Fruit fly (Drosophila melanogaster) whole organism, prepupa: ENCODE measurements around the gene tefu.

Experiments
- Blimp-1 ChIP-seq: fragments of 200-800 bp; sonication (Bioruptor generic); optimal IDR thresholded peaks from 3 replicates; lab custom pipeline; 2017; ENCODE audit warnings: missing biosample characterization, missing genetic modification characterization, mild to moderate bottlenecking, moderate library complexity, missing genetic modification reagents
- CG10631 ChIP-seq: fragments of 200-800 bp; sonication (Bioruptor generic); optimal IDR thresholded peaks from 2 replicates; lab custom pipeline; 2016; ENCODE audit warnings: missing biosample characterization, missing genetic modification characterization
- CG11294 ChIP-seq: fragments of 200-800 bp; sonication (Bioruptor generic); IDR thresholded peaks from 2 replicates; pipeline ENCODE4 v1.3.6; 2022; ENCODE audit warnings: missing biosample characterization, missing genetic modification characterization
- CG11902 ChIP-seq: fragments of 200-800 bp; sonication (Bioruptor generic); optimal IDR thresholded peaks from 3 replicates; lab custom pipeline; 2016; ENCODE audit warnings: missing biosample characterization, missing genetic modification characterization
- CG1621 ChIP-seq: fragments of 200-800 bp; sonication (Bioruptor generic); optimal IDR thresholded peaks from 3 replicates; lab custom pipeline; 2018; ENCODE audit warnings: missing biosample characterization, mild to moderate bottlenecking, missing genetic modification characterization
- CG16779 ChIP-seq: fragments of 200-800 bp; sonication (Bioruptor generic); optimal IDR thresholded peaks from 3 replicates; lab custom pipeline; 2017; ENCODE audit warnings: missing biosample characterization, mild to moderate bottlenecking, missing genetic modification characterization
- CG3032 ChIP-seq: fragments of 200-800 bp; optimal IDR thresholded peaks from 2 replicates; lab custom pipeline; 2019; ENCODE audit warnings: missing biosample characterization, mild to moderate bottlenecking, missing genetic modification characterization, moderate library complexity
- CG31627 ChIP-seq: fragments of 200-800 bp; sonication (Bioruptor generic); optimal IDR thresholded peaks from 3 replicates; lab custom pipeline; 2016; ENCODE audit warnings: missing biosample characterization, missing genetic modification characterization
- CG32006 ChIP-seq: fragments of 200-800 bp; sonication (Bioruptor generic); optimal IDR thresholded peaks from 3 replicates; lab custom pipeline; 2017; ENCODE audit warnings: missing biosample characterization, mild to moderate bottlenecking, missing genetic modification characterization
- CG6163 ChIP-seq: fragments of 200-800 bp; sonication (Bioruptor generic); IDR thresholded peaks from 3 replicates; pipeline ENCODE4 v1.3.6; 2022; ENCODE audit warnings: missing biosample characterization, missing genetic modification characterization
- CG6276 ChIP-seq: fragments of 200-800 bp; sonication (Bioruptor generic); optimal IDR thresholded peaks from 2 replicates; lab custom pipeline; 2017; ENCODE audit warnings: missing biosample characterization, mild to moderate bottlenecking, missing genetic modification characterization
- CG6808 ChIP-seq: fragments of 200-800 bp; sonication (Bioruptor generic); optimal IDR thresholded peaks from 3 replicates; lab custom pipeline; 2017; ENCODE audit warnings: missing biosample characterization, missing genetic modification characterization, mild to moderate bottlenecking, moderate library complexity, missing genetic modification reagents
- CG6854 ChIP-seq: fragments of 200-800 bp; sonication (Bioruptor generic); optimal IDR thresholded peaks from 2 replicates; lab custom pipeline; 2017; ENCODE audit warnings: missing biosample characterization, mild to moderate bottlenecking, missing genetic modification characterization
- CG8119 ChIP-seq: fragments of 200-800 bp; sonication (Bioruptor generic); IDR thresholded peaks from 3 replicates; pipeline ENCODE4 v1.3.6; 2022; ENCODE audit warnings: missing biosample characterization, missing genetic modification characterization
- CG8632 ChIP-seq: fragments of 200-800 bp; sonication (Bioruptor generic); optimal IDR thresholded peaks from 3 replicates; lab custom pipeline; 2016; ENCODE audit warnings: missing biosample characterization, missing genetic modification characterization
- CG9139 ChIP-seq: fragments of 200-800 bp; sonication (Bioruptor generic); optimal IDR thresholded peaks from 3 replicates; lab custom pipeline; 2017; ENCODE audit warnings: missing biosample characterization, mild to moderate bottlenecking, missing genetic modification characterization
- Eip75B ChIP-seq: fragments of 200-800 bp; sonication (Bioruptor generic); optimal IDR thresholded peaks from 3 replicates; lab custom pipeline; 2016; ENCODE audit warnings: missing biosample characterization, missing genetic modification characterization
- Eip78C ChIP-seq: fragments of 200-800 bp; sonication (Bioruptor generic); peaks from one replicate; lab custom pipeline; 2016; ENCODE audit warnings: missing biosample characterization, missing genetic modification characterization
- Eip93F ChIP-seq: fragments of 200-800 bp; sonication (Bioruptor generic); optimal IDR thresholded peaks from 2 replicates; lab custom pipeline; 2016; ENCODE audit warnings: missing biosample characterization, mild to moderate bottlenecking, missing genetic modification characterization
- Gug ChIP-seq: fragments of 200-800 bp; sonication (Bioruptor generic); IDR thresholded peaks from 2 replicates; pipeline ENCODE4 v1.3.6; 2022; ENCODE audit warnings: missing biosample characterization, missing genetic modification characterization
- Hr4 ChIP-seq: fragments of 200-800 bp; sonication (Bioruptor generic); optimal IDR thresholded peaks from 3 replicates; lab custom pipeline; 2016; ENCODE audit warnings: missing biosample characterization, missing genetic modification characterization
- Lpt ChIP-seq: fragments of 200-800 bp; sonication (Bioruptor generic); optimal IDR thresholded peaks from 3 replicates; lab custom pipeline; 2016; ENCODE audit warnings: missing biosample characterization, missing genetic modification characterization
- OdsH ChIP-seq: fragments of 200-800 bp; sonication (Bioruptor generic); optimal IDR thresholded peaks from 3 replicates; lab custom pipeline; 2016; ENCODE audit warnings: missing biosample characterization, missing genetic modification characterization
- Sox102F ChIP-seq: fragments of 200-800 bp; sonication (Bioruptor generic); optimal IDR thresholded peaks from 2 replicates; lab custom pipeline; 2016; ENCODE audit warnings: missing biosample characterization, mild to moderate bottlenecking, missing genetic modification characterization
- Sox14 ChIP-seq: fragments of 200-800 bp; sonication (Bioruptor generic); optimal IDR thresholded peaks from 3 replicates; lab custom pipeline; 2016; ENCODE audit warnings: missing biosample characterization, missing genetic modification characterization
- Sox15 ChIP-seq: fragments of 200-800 bp; sonication (Bioruptor generic); optimal IDR thresholded peaks from 3 replicates; lab custom pipeline; 2016; ENCODE audit warnings: missing biosample characterization, missing genetic modification characterization
- acj6 ChIP-seq: fragments of 200-800 bp; sonication (Bioruptor generic); optimal IDR thresholded peaks from 3 replicates; lab custom pipeline; 2016; ENCODE audit warnings: missing biosample characterization, missing genetic modification characterization
- cyc ChIP-seq: fragments of 200-800 bp; sonication (Bioruptor generic); optimal IDR thresholded peaks from 3 replicates; lab custom pipeline; 2016; ENCODE audit warnings: missing biosample characterization, missing genetic modification characterization
- dac ChIP-seq: fragments of 200-800 bp; sonication (Bioruptor generic); optimal IDR thresholded peaks from 2 replicates; lab custom pipeline; 2017; ENCODE audit warnings: missing biosample characterization, mild to moderate bottlenecking, missing genetic modification characterization
- dsx ChIP-seq: fragments of 200-800 bp; optimal IDR thresholded peaks from 3 replicates; lab custom pipeline; 2019; ENCODE audit warnings: missing biosample characterization, mild to moderate bottlenecking, missing genetic modification characterization, moderate library complexity; ENCODE audit not compliant: poor library complexity, severe bottlenecking
- eg ChIP-seq: fragments of 200-800 bp; sonication (Bioruptor generic); IDR thresholded peaks from 3 replicates; pipeline ENCODE4 v1.3.6; 2022; ENCODE audit warnings: missing biosample characterization, missing genetic modification characterization
- esn ChIP-seq: fragments of 200-800 bp; sonication (Bioruptor generic); optimal IDR thresholded peaks from 2 replicates; lab custom pipeline; 2016; ENCODE audit warnings: missing biosample characterization, mild to moderate bottlenecking, missing genetic modification characterization, moderate library complexity
- fd59A ChIP-seq: fragments of 200-800 bp; sonication (Bioruptor generic); optimal IDR thresholded peaks from 2 replicates; lab custom pipeline; 2017; ENCODE audit warnings: missing biosample characterization, mild to moderate bottlenecking, missing genetic modification characterization, missing genetic modification reagents
- fkh ChIP-seq: fragments of 200-800 bp; sonication (Bioruptor generic); optimal IDR thresholded peaks from 3 replicates; lab custom pipeline; 2017; ENCODE audit warnings: missing biosample characterization, mild to moderate bottlenecking, missing genetic modification characterization, moderate library complexity
- lz ChIP-seq: fragments of 200-800 bp; sonication (Bioruptor generic); optimal IDR thresholded peaks from 3 replicates; lab custom pipeline; 2016; ENCODE audit warnings: missing biosample characterization, missing genetic modification characterization
- net ChIP-seq: fragments of 200-800 bp; sonication (Bioruptor generic); optimal IDR thresholded peaks from 3 replicates; lab custom pipeline; 2016; ENCODE audit warnings: missing biosample characterization, missing genetic modification characterization
- salr ChIP-seq, 2 experiments: fragments of 200-800 bp; sonication (Bioruptor generic); optimal IDR thresholded peaks; 3 replicates each; lab custom pipeline; 2016 to 2018; ENCODE audit warnings: missing biosample characterization in 2 of 2, missing genetic modification characterization in 2 of 2, mild to moderate bottlenecking in 1 of 2
- spab ChIP-seq: fragments of 200-800 bp; sonication (Bioruptor generic); optimal IDR thresholded peaks from 2 replicates; lab custom pipeline; 2017; ENCODE audit warnings: missing biosample characterization, mild to moderate bottlenecking, missing genetic modification characterization, missing genetic modification reagents
- ss ChIP-seq, 2 experiments: fragments of 200-800 bp; sonication (Bioruptor generic); optimal IDR thresholded peaks; 2 replicates in 1 of 2; 3 replicates in 1 of 2; lab custom pipeline; 2017 to 2018; ENCODE audit warnings: mild to moderate bottlenecking in 2 of 2, missing biosample characterization in 2 of 2, missing genetic modification characterization in 2 of 2, moderate library complexity in 1 of 2
- topi ChIP-seq: fragments of 200-800 bp; sonication (Bioruptor generic); optimal IDR thresholded peaks from 3 replicates; lab custom pipeline; 2016; ENCODE audit warnings: missing biosample characterization, missing genetic modification characterization

tefu gene

dm6 chr3R:15229329-15229876 lies 12.6 kb downstream of the tefu start, which contains the start of the genes Art3 and mRpS10 (continued):
- TF ChIP-seq dac (peak; percentile 98), topi (GFP tag; lab: Kevin White, UChicago) (peak; percentile 100), salr (GFP tag; optimal IDR thresholded peaks at IDR 0.05; lab: Kevin White, UChicago) (peak; percentile 100), Lpt (GFP tag; lab: Kevin White, UChicago) (peak; percentile 100), CG31627 (GFP tag; lab: Kevin White, UChicago) (peak; percentile 100), fd59A (peak; percentile 100), cyc (GFP tag; lab: Kevin White, UChicago) (peak; percentile 100), net (GFP tag; lab: Kevin White, UChicago) (peak; percentile 100), eg (GFP tag; lab: Robert Waterston, UW) (peak; percentile 100), CG3032 (peak; percentile 100), CG10631 (peak; percentile 100), lz (GFP tag; lab: Kevin White, UChicago) (peak; percentile 100), Sox102F (GFP tag; lab: Kevin White, UChicago) (peak; percentile 99), fkh (GFP tag; lab: Kevin White, UChicago) (peak; percentile 97), ss (GFP tag; optimal IDR thresholded peaks at IDR 0.05; lab: Kevin White, UChicago) (peak; percentile 99 to 100), Eip75B (GFP tag; lab: Kevin White, UChicago) (peak; percentile 100), CG8119 (GFP tag; lab: Robert Waterston, UW) (peak; percentile 100)

- TF ChIP-seq CG6854 = no peak
- no peak for TF ChIP-seq CG8119 (GFP tag; lab: Robert Waterston, UW)
- TF ChIP-seq fkh (GFP tag; lab: Kevin White, UChicago) = peak; percentile 19
- no peak for TF ChIP-seq Lpt (GFP tag; lab: Kevin White, UChicago)
- no peak for TF ChIP-seq salr (GFP tag; optimal IDR thresholded peaks at IDR 0.05; lab: Kevin White, UChicago)
- TF ChIP-seq CG32006 (GFP tag; lab: Kevin White, UChicago) = no peak
- TF ChIP-seq CG6276 (GFP tag; lab: Kevin White, UChicago) = no peak
- peak; percentile 73 for TF ChIP-seq dsx (GFP tag; lab: Kevin White, UChicago)
- no peak for TF ChIP-seq Eip75B (GFP tag; lab: Kevin White, UChicago)
- no peak for TF ChIP-seq net (GFP tag; lab: Kevin White, UChicago)
- no peak for TF ChIP-seq acj6 (GFP tag; lab: Kevin White, UChicago)
- peak; percentile 3 for TF ChIP-seq esn (GFP tag; lab: Kevin White, UChicago)
- TF ChIP-seq CG31627 (GFP tag; lab: Kevin White, UChicago) = peak; percentile 2
- no peak for TF ChIP-seq OdsH (GFP tag; lab: Kevin White, UChicago)
- TF ChIP-seq Gug (GFP tag; lab: Robert Waterston, UW) = no peak
- no peak for TF ChIP-seq ss (GFP tag; optimal IDR thresholded peaks at IDR 0.05; lab: Kevin White, UChicago)
Observed at dm6 chr3R:15225279-15225730, 16.7 kb downstream of the tefu start, which contains the start of the genes CG31344 and Caf1-55. Gene CG31344 (minus strand): TSS chr3R:15225329. Gene Caf1-55 (plus strand): TSS chr3R:15225576.

dm6 chr3R:15222973-15223372 lies 19.1 kb downstream of the tefu start, which contains the start of gene Polr2G:
Gene Polr2G (minus strand): TSS chr3R:15223180.
- no peak for TF ChIP-seq CG11294 (GFP tag; lab: Robert Waterston, UW)
- TF ChIP-seq fkh (GFP tag; lab: Kevin White, UChicago) = peak; percentile 75
- no peak for TF ChIP-seq Eip75B (GFP tag; lab: Kevin White, UChicago)
- TF ChIP-seq CG1621 (tag; lab: Kevin White, UChicago) = peak; percentile 4
- TF ChIP-seq Hr4 = no peak
- TF ChIP-seq Sox14 (GFP tag; lab: Kevin White, UChicago) = no peak
- TF ChIP-seq spab (GFP tag; lab: Kevin White, UChicago) = no peak

- TF ChIP-seq Sox14 (GFP tag; lab: Kevin White, UChicago) = peak; percentile 78
- peak; percentile 85 for TF ChIP-seq Blimp-1
- TF ChIP-seq Hr4 = no peak
- no peak for TF ChIP-seq CG9139 (GFP tag; lab: Kevin White, UChicago)
- TF ChIP-seq CG8632 = no peak
- no peak for TF ChIP-seq salr (GFP tag; optimal IDR thresholded peaks at IDR 0.05; lab: Kevin White, UChicago)
- no peak for TF ChIP-seq Sox102F (GFP tag; lab: Kevin White, UChicago)
- peak; percentile 87 for TF ChIP-seq Eip93F (GFP tag; lab: Kevin White, UChicago)
- no peak for TF ChIP-seq CG16779 (tag; lab: Kevin White, UChicago)
- peak; percentile 69 for TF ChIP-seq CG31627 (GFP tag; lab: Kevin White, UChicago)
- TF ChIP-seq CG11902 = peak; percentile 94
- no peak for TF ChIP-seq CG6808 (GFP tag; lab: Kevin White, UChicago)
- peak; percentile 99 for TF ChIP-seq CG6163 (GFP tag; lab: Robert Waterston, UW)
- peak; percentile 99 for TF ChIP-seq Eip78C
- peak; percentile 39 for TF ChIP-seq Sox15
- TF ChIP-seq eg (GFP tag; lab: Robert Waterston, UW) = peak; percentile 99
- no peak for TF ChIP-seq CG1621 (tag; lab: Kevin White, UChicago)
- TF ChIP-seq acj6 (GFP tag; lab: Kevin White, UChicago) = no peak
Observed at dm6 chr3R:15218824-15219576, 23.0 kb downstream of the tefu start, which contains the start of the genes SIDL and CG12241. Gene SIDL (minus strand): TSS chr3R:15218874. Gene CG12241 (plus strand): TSS chr3R:15219256.
